Worm (Caenorhabditis elegans) whole organism, early embryonic: ENCODE data around the gene cyp-34A10.

Source experiments
- B0310.2 ChIP-seq: sonication (generic microtip); optimal IDR thresholded peaks from 2 replicates; lab custom pipeline; 2016; ENCODE audit warnings: mild to moderate bottlenecking, missing genetic modification characterization, missing compliant biosample characterization
- F13C5.2 ChIP-seq: sonication (generic microtip); optimal IDR thresholded peaks from 2 replicates; lab custom pipeline; 2017; ENCODE audit warnings: mild to moderate bottlenecking, missing genetic modification characterization, inconsistent platforms, missing compliant biosample characterization
- aly-1 ChIP-seq: sonication (generic microtip); optimal IDR thresholded peaks from 2 replicates; lab custom pipeline; 2016; ENCODE audit warnings: missing genetic modification characterization, missing compliant biosample characterization
- ama-1 ChIP-seq: fragments of 150-350 bp; optimal IDR thresholded peaks from 2 replicates; lab custom pipeline; 2014
- ceh-13 ChIP-seq: fragments of 200-800 bp; sonication (Bioruptor generic); optimal IDR thresholded peaks from 2 replicates; lab custom pipeline; 2018; ENCODE audit warnings: mild to moderate bottlenecking, missing genetic modification characterization, missing compliant biosample characterization
- ceh-36 ChIP-seq: sonication (generic microtip); optimal IDR thresholded peaks from 2 replicates; lab custom pipeline; 2016; ENCODE audit warnings: missing genetic modification characterization, inconsistent platforms, missing compliant biosample characterization
- ets-7 ChIP-seq: sonication (generic microtip); optimal IDR thresholded peaks from 2 replicates; lab custom pipeline; 2016; ENCODE audit warnings: missing genotype, missing genetic modification characterization, missing compliant biosample characterization
- flt-1 ChIP-seq: fragments of 200-800 bp; sonication (Bioruptor generic); IDR thresholded peaks from 2 replicates; pipeline ENCODE4 v1.3.6; 2022; ENCODE audit warnings: missing genetic modification characterization, missing compliant biosample characterization
- hmbx-1 ChIP-seq: sonication (generic microtip); optimal IDR thresholded peaks from 2 replicates; lab custom pipeline; 2016; ENCODE audit warnings: mild to moderate bottlenecking, missing genetic modification characterization, missing compliant biosample characterization
- hmg-4 ChIP-seq: fragments of 200-800 bp; sonication (Bioruptor generic); optimal IDR thresholded peaks from 2 replicates; lab custom pipeline; 2018; ENCODE audit warnings: mild to moderate bottlenecking, missing genetic modification characterization, missing compliant biosample characterization
- hnd-1 ChIP-seq: sonication (generic microtip); optimal IDR thresholded peaks from 2 replicates; lab custom pipeline; 2016; ENCODE audit warnings: missing genetic modification characterization, missing compliant biosample characterization
- pes-1 ChIP-seq: fragments of 200-800 bp; sonication (Bioruptor generic); IDR thresholded peaks from 2 replicates; pipeline ENCODE4 v1.3.6; 2022; ENCODE audit warnings: missing genetic modification reagents, missing genetic modification characterization, missing compliant biosample characterization
- scrt-1 ChIP-seq: fragments of 200-800 bp; sonication (Bioruptor generic); IDR thresholded peaks from 2 replicates; pipeline ENCODE4 v1.3.6; 2022; ENCODE audit warnings: missing genetic modification characterization, missing compliant biosample characterization
- sea-1 ChIP-seq: fragments of 200-800 bp; sonication (Bioruptor generic); conservative IDR thresholded peaks from 2 replicates; pipeline ENCODE4 v1.3.6; 2022; ENCODE audit warnings: missing genetic modification characterization, missing compliant biosample characterization
- tbx-11 ChIP-seq: fragments of 200-800 bp; sonication (Bioruptor generic); IDR thresholded peaks from 2 replicates; pipeline ENCODE4 v1.3.6; 2022; ENCODE audit warnings: missing genetic modification characterization, missing compliant biosample characterization
- tbx-37 ChIP-seq: fragments of 200-800 bp; sonication (Bioruptor generic); conservative IDR thresholded peaks from 2 replicates; pipeline ENCODE4 v1.3.6; 2022; ENCODE audit warnings: missing genetic modification reagents, missing genetic modification characterization, missing compliant biosample characterization
- tra-4 ChIP-seq: sonication (generic microtip); optimal IDR thresholded peaks from 2 replicates; lab custom pipeline; 2017; ENCODE audit warnings: missing genetic modification characterization, missing compliant biosample characterization

Gene cyp-34A10

DNA sequence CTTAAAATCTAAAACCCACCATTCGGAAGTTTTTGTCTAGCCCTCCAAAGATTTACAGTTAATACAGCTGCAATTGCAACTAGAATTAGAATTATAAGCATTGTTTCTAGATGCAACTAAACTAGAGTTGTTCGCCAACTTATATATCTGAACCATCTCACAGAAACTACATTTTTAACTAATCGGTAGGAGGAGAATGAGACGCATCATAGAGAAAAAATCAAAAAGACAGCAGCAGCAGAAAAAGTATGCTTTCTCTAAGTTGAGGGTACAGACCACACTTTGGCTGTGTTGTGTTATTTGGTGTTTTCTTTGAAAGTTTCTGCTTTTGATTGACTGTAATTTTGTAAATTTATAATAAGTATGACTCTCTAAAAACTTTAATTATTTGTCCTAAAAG, 9.1 kb downstream of the cyp-34A10 start, which contains the start of gene cyp-34A7:
Gene cyp-34A7, minus strand, starts transcription at position 101 of the 400 bp plus-strand sequence.
- no peak for TF ChIP-seq scrt-1 (GFP tag; lab: Robert Waterston, UW)
- no peak for TF ChIP-seq flt-1 (GFP tag; lab: Robert Waterston, UW)
- no peak for TF ChIP-seq B0310.2 (tag; lab: Kevin White, UChicago)
- no peak for TF ChIP-seq tbx-37 (GFP tag; lab: Robert Waterston, UW)
- TF ChIP-seq aly-1 = no peak
- TF ChIP-seq ama-1 (lab: Kevin White, UChicago) = no peak
- TF ChIP-seq ceh-13 (GFP tag; lab: Kevin White, UChicago) = no peak

DNA sequence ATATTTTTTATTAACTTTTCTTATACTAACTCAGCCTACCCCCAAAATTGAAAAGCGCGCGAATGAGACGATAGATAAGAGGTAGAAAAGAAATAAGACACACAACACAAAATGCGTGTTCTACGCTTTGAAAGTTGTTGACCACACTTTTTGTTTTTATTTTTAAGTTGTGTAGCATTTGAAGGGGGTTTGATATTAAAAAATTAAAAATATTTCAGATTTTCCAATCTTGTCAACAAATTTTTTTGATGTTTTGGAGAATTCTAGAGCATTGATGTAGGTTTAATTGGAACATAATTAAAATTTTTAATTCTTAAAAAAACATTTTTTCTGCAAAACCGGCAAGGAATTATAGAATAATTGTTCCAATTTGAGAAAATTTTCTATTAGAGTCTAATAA, 11.6 kb downstream of the cyp-34A10 start, which contains the start of gene cyp-34A6:
Gene cyp-34A6, minus strand, starts transcription at position 101 of the 400 bp plus-strand sequence.
- no peak for TF ChIP-seq ama-1 (lab: Kevin White, UChicago)
- TF ChIP-seq tbx-11 (GFP tag; lab: Robert Waterston, UW) = no peak
- no peak for TF ChIP-seq ceh-13 (GFP tag; lab: Kevin White, UChicago)
- no peak for TF ChIP-seq ceh-36 (tag; lab: Kevin White, UChicago)
- TF ChIP-seq hmbx-1 (tag; lab: Kevin White, UChicago) = no peak
- no peak for TF ChIP-seq pes-1
- no peak for TF ChIP-seq hnd-1
- TF ChIP-seq ets-7 (tag; lab: Kevin White, UChicago) = no peak
- TF ChIP-seq flt-1 (GFP tag; lab: Robert Waterston, UW) = no peak
- no peak for TF ChIP-seq sea-1 (GFP tag; lab: Robert Waterston, UW)
- no peak for TF ChIP-seq aly-1

DNA sequence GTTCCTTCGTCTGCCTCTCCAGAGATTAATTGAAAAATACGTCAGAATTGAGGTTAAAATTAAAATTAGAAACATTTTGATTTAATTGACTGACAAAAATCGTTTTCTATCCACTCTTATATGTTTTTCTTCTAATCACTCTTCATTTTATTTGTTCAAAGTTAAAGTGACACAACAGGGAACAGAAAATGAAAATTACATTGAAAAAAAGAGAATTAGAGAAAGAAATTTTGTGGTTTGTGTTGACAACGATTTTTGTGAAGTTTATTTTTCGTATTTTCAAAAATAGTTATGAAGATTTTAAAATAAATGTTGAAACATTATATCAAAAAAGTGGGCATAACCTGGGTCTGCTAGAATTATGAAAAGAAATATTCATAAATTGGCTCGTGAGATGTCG, 15.2 kb downstream of the cyp-34A10 start, which contains the start of gene cyp-34A5:
Gene cyp-34A5, minus strand, starts transcription at position 101 of the 400 bp plus-strand sequence.
- TF ChIP-seq ceh-13 (GFP tag; lab: Kevin White, UChicago) = no peak
- TF ChIP-seq ets-7 (tag; lab: Kevin White, UChicago) = no peak
- TF ChIP-seq B0310.2 (tag; lab: Kevin White, UChicago) = no peak
- TF ChIP-seq hnd-1 = no peak
- TF ChIP-seq tbx-37 (GFP tag; lab: Robert Waterston, UW) = no peak
- TF ChIP-seq aly-1 = no peak
- TF ChIP-seq flt-1 (GFP tag; lab: Robert Waterston, UW) = no peak
- TF ChIP-seq tra-4 (tag; lab: Kevin White, UChicago) = no peak
- TF ChIP-seq hmbx-1 (tag; lab: Kevin White, UChicago) = no peak
- no peak for TF ChIP-seq hmg-4 (GFP tag; lab: Kevin White, UChicago)
- no peak for TF ChIP-seq ceh-36 (tag; lab: Kevin White, UChicago)
- TF ChIP-seq sea-1 (GFP tag; lab: Robert Waterston, UW) = no peak
- TF ChIP-seq scrt-1 (GFP tag; lab: Robert Waterston, UW) = no peak
- TF ChIP-seq ama-1 (lab: Kevin White, UChicago) = no peak
- TF ChIP-seq pes-1 = no peak
- no peak for TF ChIP-seq F13C5.2 (tag; lab: Kevin White, UChicago)
- no peak for TF ChIP-seq tbx-11 (GFP tag; lab: Robert Waterston, UW)

DNA sequence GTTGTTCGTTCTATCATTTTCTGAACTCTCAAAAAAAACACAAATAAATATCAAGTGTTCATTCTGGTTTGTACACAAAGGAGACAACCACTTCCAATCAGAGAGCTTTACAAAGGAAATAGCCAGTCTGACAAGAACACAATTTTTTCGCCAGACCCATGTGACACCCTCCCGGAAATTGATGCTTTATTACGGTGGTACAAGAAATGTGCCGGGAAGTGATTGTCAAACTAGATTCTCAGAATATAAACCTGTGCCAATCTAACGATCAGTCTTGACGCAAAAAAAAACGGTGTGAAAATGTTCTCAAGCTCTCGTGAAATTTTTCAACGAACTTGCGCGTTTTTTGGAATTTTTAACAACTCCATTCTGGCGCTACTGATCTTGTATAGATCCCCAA, 19.1 kb downstream of the cyp-34A10 start, which contains the start of gene str-247:
Gene str-247, plus strand, starts transcription at position 301 of the 400 bp plus-strand sequence.
- TF ChIP-seq tbx-37 (GFP tag; lab: Robert Waterston, UW) (no peak), scrt-1 (GFP tag; lab: Robert Waterston, UW) (no peak), F13C5.2 (tag; lab: Kevin White, UChicago) (no peak), ceh-36 (tag; lab: Kevin White, UChicago) (no peak), hmg-4 (GFP tag; lab: Kevin White, UChicago) (no peak), B0310.2 (tag; lab: Kevin White, UChicago) (no peak), pes-1 (no peak), ama-1 (lab: Kevin White, UChicago) (no peak), hnd-1 (no peak), flt-1 (GFP tag; lab: Robert Waterston, UW) (no peak), ceh-13 (GFP tag; lab: Kevin White, UChicago) (no peak), hmbx-1 (tag; lab: Kevin White, UChicago) (no peak), ets-7 (tag; lab: Kevin White, UChicago) (no peak), sea-1 (GFP tag; lab: Robert Waterston, UW) (no peak), tbx-11 (GFP tag; lab: Robert Waterston, UW) (no peak), tra-4 (tag; lab: Kevin White, UChicago) (no peak)

DNA sequence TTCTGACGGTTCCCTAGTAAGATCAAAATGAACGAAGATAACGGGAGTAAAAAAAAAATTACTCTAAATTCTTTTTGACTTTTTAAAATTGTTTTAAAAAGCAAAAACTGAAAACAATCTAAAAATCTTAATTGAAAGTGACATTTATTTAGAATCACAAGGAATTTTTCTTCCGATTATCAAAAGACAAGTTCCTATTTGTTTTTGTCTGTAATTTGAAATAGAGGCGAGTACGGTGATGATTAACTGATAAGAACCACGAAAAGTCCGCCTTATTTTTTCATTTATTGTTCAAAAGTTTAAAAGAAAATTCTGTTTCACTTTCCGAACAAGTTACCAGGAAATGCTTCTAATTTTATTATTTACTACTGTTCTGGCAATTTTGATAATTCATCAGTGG, 23.1 kb downstream of the cyp-34A10 start, which contains the start of gene dach-1:
Gene dach-1, plus strand, starts transcription at position 301 of the 400 bp plus-strand sequence.
- TF ChIP-seq aly-1 (no peak), sea-1 (GFP tag; lab: Robert Waterston, UW) (no peak), tra-4 (tag; lab: Kevin White, UChicago) (no peak), ceh-36 (tag; lab: Kevin White, UChicago) (no peak), hmbx-1 (tag; lab: Kevin White, UChicago) (no peak), B0310.2 (tag; lab: Kevin White, UChicago) (no peak), hnd-1 (no peak), hmg-4 (GFP tag; lab: Kevin White, UChicago) (no peak), flt-1 (GFP tag; lab: Robert Waterston, UW) (no peak), tbx-11 (GFP tag; lab: Robert Waterston, UW) (no peak), F13C5.2 (tag; lab: Kevin White, UChicago) (no peak), pes-1 (no peak), ets-7 (tag; lab: Kevin White, UChicago) (no peak), ceh-13 (GFP tag; lab: Kevin White, UChicago) (no peak), tbx-37 (GFP tag; lab: Robert Waterston, UW) (no peak)

DNA sequence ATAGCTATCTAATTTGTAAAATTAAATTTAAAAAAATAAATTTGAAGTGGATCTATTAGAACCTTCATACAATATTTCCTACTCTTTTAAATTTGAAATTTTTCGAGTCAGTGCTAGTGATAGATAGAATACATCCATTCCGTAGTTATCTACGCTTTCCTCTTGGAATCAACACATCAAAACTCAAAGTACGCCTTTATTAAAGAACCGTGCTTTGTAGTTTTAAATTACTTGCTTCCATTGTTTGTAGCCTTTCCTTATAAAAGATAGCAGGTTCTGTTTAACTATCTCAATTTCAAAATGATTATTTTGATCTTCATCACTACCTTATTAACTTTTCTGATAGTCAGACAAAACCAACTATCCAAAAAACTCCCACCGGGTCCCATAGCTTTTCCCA, 27.7 kb downstream of the cyp-34A10 start, which contains the start of gene cyp-35B3:
Gene cyp-35B3, plus strand, starts transcription at position 301 of the 400 bp plus-strand sequence.
- TF ChIP-seq sea-1 (GFP tag; lab: Robert Waterston, UW) = no peak
- no peak for TF ChIP-seq pes-1
- TF ChIP-seq tbx-37 (GFP tag; lab: Robert Waterston, UW) = no peak
- TF ChIP-seq hmg-4 (GFP tag; lab: Kevin White, UChicago) = no peak
- TF ChIP-seq ceh-36 (tag; lab: Kevin White, UChicago) = no peak
- TF ChIP-seq flt-1 (GFP tag; lab: Robert Waterston, UW) = no peak
- no peak for TF ChIP-seq tra-4 (tag; lab: Kevin White, UChicago)
- TF ChIP-seq hnd-1 = no peak
- no peak for TF ChIP-seq hmbx-1 (tag; lab: Kevin White, UChicago)
- no peak for TF ChIP-seq aly-1
- TF ChIP-seq ama-1 (lab: Kevin White, UChicago) = no peak
- TF ChIP-seq ceh-13 (GFP tag; lab: Kevin White, UChicago) = no peak
- TF ChIP-seq F13C5.2 (tag; lab: Kevin White, UChicago) = no peak
